Worm (Caenorhabditis elegans) whole organism, L3 larva: ENCODE results near the gene srw-69.

Experiments
- R02D3.7 ChIP-seq: fragments of 150-350 bp; optimal IDR thresholded peaks from 2 replicates; lab custom pipeline; 2014; ENCODE audit warnings: missing biosample characterization, missing genetic modification characterization
- ZK546.5 ChIP-seq: sonication (generic microtip); optimal IDR thresholded peaks from 2 replicates; lab custom pipeline; 2017; ENCODE audit warnings: missing biosample characterization, missing genetic modification characterization
- aly-2 ChIP-seq: fragments of 150-350 bp; optimal IDR thresholded peaks from 2 replicates; lab custom pipeline; 2014; ENCODE audit warnings: missing biosample characterization, missing genetic modification characterization
- ama-1 ChIP-seq: fragments of 150-350 bp; optimal IDR thresholded peaks from 2 replicates; lab custom pipeline; 2018
- ceh-28 ChIP-seq: fragments of 150-350 bp; optimal IDR thresholded peaks from 2 replicates; lab custom pipeline; 2014; ENCODE audit warnings: missing biosample characterization, missing genetic modification reagents, missing genetic modification characterization
- ceh-82 ChIP-seq: fragments of 150-350 bp; optimal IDR thresholded peaks from 2 replicates; lab custom pipeline; 2014; ENCODE audit warnings: missing biosample characterization, missing genetic modification characterization
- egl-27 ChIP-seq: sonication (generic microtip); optimal IDR thresholded peaks from 4 replicates; lab custom pipeline; 2017; ENCODE audit warnings: missing biosample characterization, missing genetic modification reagents, missing genetic modification characterization
- egl-5 ChIP-seq: fragments of 150-350 bp; optimal IDR thresholded peaks from 2 replicates; lab custom pipeline; 2017; ENCODE audit warnings: missing biosample characterization, missing genetic modification reagents, missing genetic modification characterization, inconsistent platforms
- elt-2 ChIP-seq: sonication (generic microtip); optimal IDR thresholded peaks from 2 replicates; lab custom pipeline; 2016; ENCODE audit warnings: missing genetic modification reagents, mild to moderate bottlenecking, missing genetic modification characterization, missing compliant biosample characterization
- elt-3 ChIP-seq, 3 experiments: fragments of 150-350 bp in 1 of 3; sonication (generic microtip) in 2 of 3; optimal IDR thresholded peaks; 2 replicates in 2 of 3; 4 replicates in 1 of 3; lab custom pipeline; 2014 to 2017; ENCODE audit warnings: missing biosample characterization in 3 of 3, missing genetic modification characterization in 3 of 3
- eor-1 ChIP-seq, 2 experiments: fragments of 150-350 bp; optimal IDR thresholded peaks; 2 replicates each; lab custom pipeline; 2014 to 2018; ENCODE audit warnings: missing biosample characterization in 2 of 2, missing genetic modification characterization in 2 of 2
- fos-1 ChIP-seq: fragments of 150-350 bp; optimal IDR thresholded peaks from 2 replicates; lab custom pipeline; 2014; ENCODE audit warnings: missing biosample characterization, missing genetic modification characterization
- jun-1 ChIP-seq: fragments of 150-350 bp; optimal IDR thresholded peaks from 2 replicates; lab custom pipeline; 2014; ENCODE audit warnings: missing biosample characterization, missing genetic modification reagents, missing genetic modification characterization
- lin-15B ChIP-seq: fragments of 150-350 bp; optimal IDR thresholded peaks from 2 replicates; lab custom pipeline; 2014; ENCODE audit warnings: missing biosample characterization, missing genetic modification characterization
- lsy-12 ChIP-seq: sonication (generic microtip); optimal IDR thresholded peaks from 2 replicates; lab custom pipeline; 2016; ENCODE audit warnings: mild to moderate bottlenecking, missing genetic modification characterization, missing compliant biosample characterization
- mdl-1 ChIP-seq: fragments of 150-350 bp; optimal IDR thresholded peaks from 2 replicates; lab custom pipeline; 2014; ENCODE audit warnings: missing biosample characterization, missing genetic modification characterization
- nfya-1 ChIP-seq: sonication (generic microtip); optimal IDR thresholded peaks from 2 replicates; lab custom pipeline; 2017; ENCODE audit warnings: missing genetic modification characterization, mild to moderate bottlenecking, missing compliant biosample characterization, antibody characterized with exemption, moderate library complexity; ENCODE audit not compliant: insufficient read depth
- nhr-12 ChIP-seq: fragments of 150-350 bp; optimal IDR thresholded peaks from 2 replicates; lab custom pipeline; 2014; ENCODE audit warnings: missing biosample characterization, missing genetic modification characterization
- nhr-23 ChIP-seq: fragments of 150-350 bp; optimal IDR thresholded peaks from 2 replicates; lab custom pipeline; 2014; ENCODE audit warnings: missing biosample characterization, missing genetic modification reagents, missing genetic modification characterization
- nhr-25 ChIP-seq: sonication (generic microtip); optimal IDR thresholded peaks from 2 replicates; lab custom pipeline; 2017; ENCODE audit warnings: missing biosample characterization, missing genetic modification characterization
- nhr-28 ChIP-seq: fragments of 150-350 bp; optimal IDR thresholded peaks from 2 replicates; lab custom pipeline; 2014; ENCODE audit warnings: missing biosample characterization, missing genetic modification characterization
- nhr-43 ChIP-seq: sonication (generic microtip); optimal IDR thresholded peaks from 2 replicates; lab custom pipeline; 2016; ENCODE audit warnings: mild to moderate bottlenecking, missing genetic modification characterization, missing compliant biosample characterization; ENCODE audit not compliant: poor library complexity, severe bottlenecking
- nhr-67 ChIP-seq: fragments of 150-350 bp; optimal IDR thresholded peaks from 2 replicates; lab custom pipeline; 2014; ENCODE audit warnings: missing biosample characterization, missing genetic modification characterization
- nhr-76 ChIP-seq: fragments of 150-350 bp; sonication (generic microtip); optimal IDR thresholded peaks from 5 replicates; lab custom pipeline; 2014; ENCODE audit warnings: missing biosample characterization, missing genetic modification characterization
- nhr-77 ChIP-seq: fragments of 150-350 bp; optimal IDR thresholded peaks from 2 replicates; lab custom pipeline; 2014; ENCODE audit warnings: missing biosample characterization, missing genetic modification characterization
- pha-4 ChIP-seq: fragments of 150-350 bp; optimal IDR thresholded peaks from 2 replicates; lab custom pipeline; 2014; ENCODE audit warnings: missing biosample characterization, missing genetic modification reagents, missing genetic modification characterization
- sea-2 ChIP-seq: fragments of 150-350 bp; sonication (generic microtip); optimal IDR thresholded peaks from 4 replicates; lab custom pipeline; 2014; ENCODE audit warnings: missing biosample characterization, missing genetic modification reagents, missing genetic modification characterization
- skn-1 ChIP-seq: fragments of 150-350 bp; optimal IDR thresholded peaks from 2 replicates; lab custom pipeline; 2014; ENCODE audit warnings: missing biosample characterization, missing genetic modification characterization
- tbx-2 ChIP-seq: sonication (generic microtip); optimal IDR thresholded peaks from 2 replicates; lab custom pipeline; 2016; ENCODE audit warnings: mild to moderate bottlenecking, missing genetic modification characterization, missing compliant biosample characterization
- unc-62 ChIP-seq: fragments of 150-350 bp; sonication (generic microtip); optimal IDR thresholded peaks from 4 replicates; lab custom pipeline; 2014; ENCODE audit warnings: missing biosample characterization, missing genetic modification reagents, missing genetic modification characterization
- zag-1 ChIP-seq: fragments of 150-350 bp; optimal IDR thresholded peaks from 2 replicates; lab custom pipeline; 2014; ENCODE audit warnings: missing biosample characterization, missing genetic modification characterization
- ztf-4 ChIP-seq: fragments of 150-350 bp; optimal IDR thresholded peaks from 2 replicates; lab custom pipeline; 2014; ENCODE audit warnings: missing biosample characterization, missing genetic modification characterization

Gene srw-69

ce11 chrV:7417018-7417716, 11.6 kb downstream of the srw-69 start, which contains the start of gene srw-67:
TSS of gene srw-67 (plus strand) at chrV:7417660.
- TF ChIP-seq lin-15B (tag; lab: Kevin White, UChicago) (no peak), nhr-43 (peak; percentile 62)

ce11 chrV:7416569-7416968, 12.2 kb downstream of the srw-69 start:
- TF ChIP-seq nhr-12 (tag; lab: Kevin White, UChicago) (no peak), ceh-82 (no peak), skn-1 (tag; lab: Kevin White, UChicago) (no peak), nhr-43 (peak; percentile 20), nhr-23 (tag; lab: Kevin White, UChicago) (peak; percentile 7), ama-1 (lab: Kevin White, UChicago) (peak; percentile 57), mdl-1 (tag; lab: Kevin White, UChicago) (no peak)

ce11 chrV:7415780-7416428, 12.9 kb downstream of the srw-69 start, which contains the start of gene F18E3.13:
TSS of gene F18E3.13 (plus strand) at chrV:7416164.
- TF ChIP-seq lsy-12 (tag; lab: Kevin White, UChicago): peak; percentile 7
- TF ChIP-seq nhr-25: peak; percentile 92
- TF ChIP-seq tbx-2 (tag; lab: Kevin White, UChicago): peak; percentile 34
- TF ChIP-seq skn-1 (tag; lab: Kevin White, UChicago): no peak
- peak; percentile 22 for TF ChIP-seq egl-27 (tag; lab: Kevin White, UChicago)
- TF ChIP-seq ama-1 (lab: Kevin White, UChicago): peak; percentile 93
- no peak for TF ChIP-seq fos-1 (tag; lab: Kevin White, UChicago)
- TF ChIP-seq R02D3.7: no peak
- peak; percentile 85 for TF ChIP-seq nhr-23 (tag; lab: Kevin White, UChicago)
- peak; percentile 93 for TF ChIP-seq nhr-43
- no peak for TF ChIP-seq egl-5 (tag; lab: Kevin White, UChicago)
- peak; percentile 37 for TF ChIP-seq jun-1
- peak; percentile 33 to 44 (median 38) for TF ChIP-seq elt-3 (tag; optimal IDR thresholded peaks at IDR 0.05; lab: Kevin White, UChicago)
- TF ChIP-seq, all 47 proteins: peak for 9

- no peak for TF ChIP-seq pha-4 (tag; lab: Kevin White, UChicago)
- TF ChIP-seq sea-2: no peak
- no peak for TF ChIP-seq aly-2
- no peak for TF ChIP-seq nhr-77
- TF ChIP-seq ama-1 (lab: Kevin White, UChicago): peak; percentile 83
- TF ChIP-seq lin-15B (tag; lab: Kevin White, UChicago): no peak
- no peak for TF ChIP-seq ceh-28 (tag; lab: Kevin White, UChicago)
- no peak for TF ChIP-seq eor-1 (tag; optimal IDR thresholded peaks at IDR 0.05; lab: Kevin White, UChicago)
These were observed 13.9 kb downstream of the srw-69 start, which contains the start of gene F18E3.12 for ce11 chrV:7414909-7415308. TSS of gene F18E3.12 (plus strand) at chrV:7414985.

- TF ChIP-seq nfya-1 (no peak), nhr-76 (tag; lab: Kevin White, UChicago) (no peak), elt-3 (tag; optimal IDR thresholded peaks at IDR 0.05; lab: Kevin White, UChicago) (peak in 1 of 3 experiments; percentile 23), ama-1 (lab: Kevin White, UChicago) (peak; percentile 84), unc-62 (no peak), egl-27 (tag; lab: Kevin White, UChicago) (no peak), skn-1 (tag; lab: Kevin White, UChicago) (peak; percentile 71), nhr-67 (tag; lab: Kevin White, UChicago) (no peak), nhr-23 (tag; lab: Kevin White, UChicago) (peak; percentile 71), nhr-25 (peak; percentile 71), ceh-82 (no peak), nhr-43 (peak; percentile 84)
These were observed 15.5 kb downstream of the srw-69 start, which contains the start of gene F18E3.11 for ce11 chrV:7413107-7413774. TSS of gene F18E3.11 (plus strand) at chrV:7413482.

- TF ChIP-seq elt-2 (no peak), ama-1 (lab: Kevin White, UChicago) (no peak), zag-1 (tag; lab: Kevin White, UChicago) (no peak), pha-4 (tag; lab: Kevin White, UChicago) (no peak), ZK546.5 (tag; lab: Kevin White, UChicago) (no peak), nhr-12 (tag; lab: Kevin White, UChicago) (no peak), ztf-4 (tag; lab: Kevin White, UChicago) (no peak), nhr-28 (tag; lab: Kevin White, UChicago) (no peak), jun-1 (no peak), nhr-23 (tag; lab: Kevin White, UChicago) (no peak), skn-1 (tag; lab: Kevin White, UChicago) (no peak), mdl-1 (tag; lab: Kevin White, UChicago) (no peak)
These were observed 17.1 kb downstream of the srw-69 start, which contains the start of gene str-41 for ce11 chrV:7411695-7412094. TSS of gene str-41 (plus strand) at chrV:7411995.
